Fruit fly (Drosophila melanogaster): ENCODE measurements around the gene fax.

Gene fax

dm6 chr3L:16411566-16411965 is at the start of gene fax (continued):
- TF ChIP-seq CG12236 (GFP tag; optimal IDR thresholded peaks at IDR 0.05) (no peak), Meics (GFP tag; optimal IDR thresholded peaks at IDR 0.05) (no peak), HLH54F (GFP tag; optimal IDR thresholded peaks at IDR 0.05) (no peak), sob (GFP tag; IDR thresholded peaks at IDR 0.05) (peak; percentile 42; the same call in 1 of the 2 replicates), Sry-β (GFP tag; optimal IDR thresholded peaks at IDR 0.05) (no peak), CG9876 (GFP tag; optimal IDR thresholded peaks at IDR 0.05) (no peak), CG34376 (GFP tag; optimal IDR thresholded peaks at IDR 0.05) (peak; percentile 45), NK7.1 (GFP tag; optimal IDR thresholded peaks at IDR 0.05) (no peak), CG4617 (GFP tag; optimal IDR thresholded peaks at IDR 0.05; ENCODE audit: borderline replicate concordance) (no peak), CG8924 (tag; optimal IDR thresholded peaks at IDR 0.05) (peak; percentile 54), vnd (GFP tag; IDR thresholded peaks at IDR 0.05; ENCODE audit: partially characterized antibody) (no peak), lab (GFP tag; optimal IDR thresholded peaks at IDR 0.05) (peak; percentile 51), Dek (tag; optimal IDR thresholded peaks at IDR 0.05) (no peak), E2f2 (GFP tag; IDR thresholded peaks at IDR 0.05) (peak; percentile 79), Dbx (GFP tag; IDR thresholded peaks at IDR 0.05) (peak; percentile 33; the same call in 1 of the 3 replicates), CG3838 (GFP tag; optimal IDR thresholded peaks at IDR 0.05) (no peak), Scr (GFP tag; IDR thresholded peaks at IDR 0.05; ENCODE audit: partially characterized antibody) (no peak), Sox100B (GFP tag; optimal IDR thresholded peaks at IDR 0.05) (no peak), CG31365 (tag; optimal IDR thresholded peaks at IDR 0.05) (peak; percentile 59), Antp (GFP tag; optimal IDR thresholded peaks at IDR 0.05) (no peak), CG7556 (GFP tag; optimal IDR thresholded peaks at IDR 0.05) (no peak), CG9437 (GFP tag; optimal IDR thresholded peaks at IDR 0.05) (no peak), CTCF (GFP tag; optimal IDR thresholded peaks at IDR 0.05) (no peak), zfh2 (GFP tag; optimal IDR thresholded peaks at IDR 0.05) (no peak), Bdp1 (GFP tag; optimal IDR thresholded peaks at IDR 0.05) (no peak), CG4707 (GFP tag; optimal IDR thresholded peaks at IDR 0.05) (peak; percentile 40), CG17385 (GFP tag; optimal IDR thresholded peaks at IDR 0.05) (peak; percentile 51), nerfin-1 (tag; optimal IDR thresholded peaks at IDR 0.05) (peak; percentile 45), dysf (GFP tag; IDR thresholded peaks at IDR 0.05) (no peak), crc (GFP tag; optimal IDR thresholded peaks at IDR 0.05) (no peak), otp (GFP tag; IDR thresholded peaks at IDR 0.05) (peak; percentile 44; the same call in 1 of the 3 replicates), hth (optimal IDR thresholded peaks at IDR 0.05) (no peak), ATbp (GFP tag; optimal IDR thresholded peaks at IDR 0.05) (no peak), CG10543 (GFP tag; optimal IDR thresholded peaks at IDR 0.05) (peak; percentile 31), scrt (GFP tag; optimal IDR thresholded peaks at IDR 0.05) (peak; percentile 55), slou (GFP tag; optimal IDR thresholded peaks at IDR 0.05) (no peak), jing (GFP tag; optimal IDR thresholded peaks at IDR 0.05) (no peak), CG16815 (GFP tag; optimal IDR thresholded peaks at IDR 0.05) (no peak), exex (tag; optimal IDR thresholded peaks at IDR 0.05) (no peak), Deaf1 (tag; optimal IDR thresholded peaks at IDR 0.05) (peak; percentile 97), BtbVII (GFP tag; optimal IDR thresholded peaks at IDR 0.05) (no peak), zen2 (GFP tag; IDR thresholded peaks at IDR 0.05; ENCODE audit: partially characterized antibody) (no peak), CG6854 (GFP tag; optimal IDR thresholded peaks at IDR 0.05) (peak; percentile 60), dimm (GFP tag; IDR thresholded peaks at IDR 0.05) (no peak), peb (GFP tag; IDR thresholded peaks at IDR 0.05) (peak; percentile 32; the same call in 1 of the 2 replicates), Ada2b (GFP tag; IDR thresholded peaks at IDR 0.05) (no peak), CG17359 (tag; optimal IDR thresholded peaks at IDR 0.05) (no peak), schlank (tag; optimal IDR thresholded peaks at IDR 0.05) (no peak), Hr3 (GFP tag; optimal IDR thresholded peaks at IDR 0.05) (no peak), CG7987 (GFP tag; optimal IDR thresholded peaks at IDR 0.05) (peak; percentile 69), CG14710 (tag; optimal IDR thresholded peaks at IDR 0.05) (peak; percentile 87)

Data from whole organism, embryonic.